Worm (Caenorhabditis elegans) whole organism, L4 larva: ENCODE measurements around the gene ndub-6.
A peak's percentile ranks its signal among the peaks of the same experiment; 100 is the strongest.

Experiments used
- F10B5.3 ChIP-seq: sonication (generic microtip); optimal IDR thresholded peaks from 2 replicates; lab custom pipeline; 2016; ENCODE audit warnings: mild to moderate bottlenecking, missing genetic modification characterization, missing compliant biosample characterization
- T26A8.4 ChIP-seq: fragments of 200-800 bp; sonication (Bioruptor generic); IDR thresholded peaks from 2 replicates; pipeline ENCODE4 v1.3.6; 2022; ENCODE audit warnings: missing genetic modification characterization, missing compliant biosample characterization
- Y75B8A.6 ChIP-seq: fragments of 200-800 bp; sonication (Bioruptor generic); IDR thresholded peaks from 2 replicates; pipeline ENCODE4 v1.3.6; 2022; ENCODE audit warnings: missing genetic modification reagents, missing genetic modification characterization, missing compliant biosample characterization
- aha-1 ChIP-seq: fragments of 150-350 bp; peaks from one replicate; lab custom pipeline; 2014; ENCODE audit warnings: missing biosample characterization, missing genetic modification characterization
- arid-1 ChIP-seq: fragments of 200-800 bp; sonication (Bioruptor generic); conservative IDR thresholded peaks from 2 replicates; pipeline ENCODE4 v1.3.6; 2022; ENCODE audit warnings: missing genetic modification reagents, missing genetic modification characterization, missing compliant biosample characterization
- attf-4 ChIP-seq: sonication (generic microtip); optimal IDR thresholded peaks from 3 replicates; lab custom pipeline; 2017; ENCODE audit warnings: missing biosample characterization, missing genetic modification characterization
- ceh-28 ChIP-seq: fragments of 150-350 bp; optimal IDR thresholded peaks from 2 replicates; lab custom pipeline; 2014; ENCODE audit warnings: missing biosample characterization, missing genetic modification reagents, missing genetic modification characterization
- ctbp-1 ChIP-seq: fragments of 200-800 bp; sonication (Bioruptor generic); IDR thresholded peaks from 2 replicates; pipeline ENCODE4 v1.3.6; 2022; ENCODE audit warnings: missing genetic modification reagents, missing genetic modification characterization, missing compliant biosample characterization
- daf-16 ChIP-seq, 3 experiments: sonication (generic microtip); optimal IDR thresholded peaks; 2 replicates each; lab custom pipeline; 2016 to 2017; ENCODE audit warnings: missing genetic modification characterization in 3 of 3, missing genetic modification reagents in 3 of 3, mild to moderate bottlenecking in 2 of 3, missing compliant biosample characterization in 2 of 3, missing biosample characterization in 1 of 3, moderate library complexity in 1 of 3
- dmd-6 ChIP-seq: fragments of 200-800 bp; sonication (Bioruptor generic); IDR thresholded peaks from 2 replicates; pipeline ENCODE4 v1.3.6; 2022; ENCODE audit warnings: missing genetic modification reagents, missing genetic modification characterization, missing compliant biosample characterization
- dve-1 ChIP-seq: sonication (generic microtip); optimal IDR thresholded peaks from 2 replicates; lab custom pipeline; 2017; ENCODE audit warnings: antibody characterized with exemption, mild to moderate bottlenecking, missing genetic modification characterization, missing compliant biosample characterization; ENCODE audit not compliant: insufficient read depth
- hlh-11 ChIP-seq: fragments of 200-800 bp; sonication (Bioruptor generic); optimal IDR thresholded peaks from 2 replicates; lab custom pipeline; 2018; ENCODE audit warnings: mild to moderate bottlenecking, missing genetic modification characterization, missing compliant biosample characterization
- hlh-30 ChIP-seq: sonication (generic microtip); optimal IDR thresholded peaks from 2 replicates; lab custom pipeline; 2017; ENCODE audit warnings: antibody characterized with exemption, mild to moderate bottlenecking, missing genetic modification characterization, missing compliant biosample characterization; ENCODE audit not compliant: insufficient read depth
- lin-15B ChIP-seq: fragments of 150-350 bp; sonication (generic microtip); optimal IDR thresholded peaks from 3 replicates; lab custom pipeline; 2014; ENCODE audit warnings: missing biosample characterization, missing genetic modification characterization
- lsy-2 ChIP-seq, 2 experiments: fragments of 150-350 bp in 1 of 2; sonication (generic microtip) in 1 of 2; optimal IDR thresholded peaks; 2 replicates each; lab custom pipeline; 2014 to 2017; ENCODE audit warnings: missing biosample characterization in 2 of 2, missing genetic modification characterization in 2 of 2
- mdl-1 ChIP-seq, 2 experiments: fragments of 150-350 bp in 1 of 2; sonication (generic microtip) in 1 of 2; optimal IDR thresholded peaks; 2 replicates each; lab custom pipeline; 2014 to 2017; ENCODE audit warnings: missing biosample characterization in 2 of 2, missing genetic modification characterization in 2 of 2
- mes-2 ChIP-seq: sonication (generic microtip); optimal IDR thresholded peaks from 2 replicates; lab custom pipeline; 2016; ENCODE audit warnings: missing genotype, mild to moderate bottlenecking, missing genetic modification characterization, missing compliant biosample characterization; ENCODE audit not compliant: poor library complexity, severe bottlenecking
- nhr-10 ChIP-seq: fragments of 150-350 bp; optimal IDR thresholded peaks from 2 replicates; lab custom pipeline; 2014; ENCODE audit warnings: missing biosample characterization, missing genetic modification characterization
- nhr-111 ChIP-seq: fragments of 200-800 bp; sonication (Bioruptor generic); optimal IDR thresholded peaks from 2 replicates; lab custom pipeline; 2018; ENCODE audit warnings: mild to moderate bottlenecking, missing genetic modification characterization, missing compliant biosample characterization
- nhr-48 ChIP-seq: sonication (generic microtip); optimal IDR thresholded peaks from 2 replicates; lab custom pipeline; 2016; ENCODE audit warnings: mild to moderate bottlenecking, missing genetic modification characterization, missing compliant biosample characterization
- pha-4 ChIP-seq, 2 experiments: fragments of 150-350 bp in 1 of 2; fragments of 200-800 bp in 1 of 2; sonication (Bioruptor generic) in 1 of 2; IDR thresholded peaks in 1 of 2; optimal IDR thresholded peaks in 1 of 2; 2 replicates each; pipeline versions ENCODE4 v1.3.6 to Lab custom; 2014 to 2022; ENCODE audit warnings: missing genetic modification characterization in 2 of 2, missing genetic modification reagents in 2 of 2, missing biosample characterization in 1 of 2, missing compliant biosample characterization in 1 of 2
- pqm-1 ChIP-seq: sonication (generic microtip); optimal IDR thresholded peaks from 2 replicates; lab custom pipeline; 2017; ENCODE audit warnings: missing biosample characterization, missing genetic modification characterization
- skn-1 ChIP-seq: fragments of 150-350 bp; optimal IDR thresholded peaks from 2 replicates; lab custom pipeline; 2014; ENCODE audit warnings: missing biosample characterization, missing genetic modification characterization
- snpc-1.2 ChIP-seq: fragments of 200-800 bp; sonication (Bioruptor generic); IDR thresholded peaks from 2 replicates; pipeline ENCODE4 v1.3.6; 2022; ENCODE audit warnings: missing genetic modification reagents, missing genetic modification characterization, missing compliant biosample characterization
- tag-97 ChIP-seq: fragments of 200-800 bp; sonication (Bioruptor generic); IDR thresholded peaks from 2 replicates; pipeline ENCODE4 v1.3.6; 2022; ENCODE audit warnings: missing genetic modification characterization, missing compliant biosample characterization
- tra-1 ChIP-seq: fragments of 200-800 bp; sonication (Bioruptor generic); IDR thresholded peaks from 2 replicates; pipeline ENCODE4 v1.3.6; 2022; ENCODE audit warnings: missing genetic modification reagents, missing genetic modification characterization, missing compliant biosample characterization
- unc-130 ChIP-seq: sonication (generic microtip); optimal IDR thresholded peaks from 2 replicates; lab custom pipeline; 2016; ENCODE audit warnings: missing genetic modification reagents, missing genetic modification characterization, missing compliant biosample characterization
- unc-62 ChIP-seq, 3 experiments: fragments of 150-350 bp in 1 of 3; sonication (generic microtip); optimal IDR thresholded peaks in 2 of 3; peaks in 1 of 3; 1 replicate in 1 of 3; 2 replicates in 2 of 3; lab custom pipeline; 2014 to 2017; ENCODE audit warnings: missing biosample characterization in 3 of 3, missing genetic modification characterization in 3 of 3, missing genetic modification reagents in 3 of 3, missing genotype in 1 of 3
- zip-11 ChIP-seq: fragments of 200-800 bp; sonication (Bioruptor generic); IDR thresholded peaks from 2 replicates; pipeline ENCODE4 v1.3.6; 2022; ENCODE audit warnings: missing genetic modification characterization, missing compliant biosample characterization
- ztf-7 ChIP-seq: fragments of 150-350 bp; optimal IDR thresholded peaks from 2 replicates; lab custom pipeline; 2014; ENCODE audit warnings: missing biosample characterization, missing genetic modification characterization

Gene ndub-6

ce11 chrIV:11656144-11656780, 4.1 kb downstream of the ndub-6 start, which contains the start of gene ZK809.5:
TSS of gene ZK809.5 (plus strand) at chrIV:11656730.
- TF ChIP-seq ctbp-1 (GFP tag; lab: Robert Waterston, UW), result no peak
- TF ChIP-seq lsy-2 (tag; optimal IDR thresholded peaks at IDR 0.05; lab: Kevin White, UChicago), result peak in 1 of 2 experiments; percentile 20
- TF ChIP-seq daf-16 (GFP tag; optimal IDR thresholded peaks at IDR 0.05; lab: Kevin White, UChicago), result no peak
- TF ChIP-seq daf-16 (tag; optimal IDR thresholded peaks at IDR 0.05; lab: Kevin White, UChicago), result no peak
- TF ChIP-seq T26A8.4 (GFP tag; lab: Robert Waterston, UW), result no peak
- TF ChIP-seq aha-1 (tag; lab: Kevin White, UChicago), result peak; percentile 46
- TF ChIP-seq tag-97 (GFP tag; lab: Robert Waterston, UW), result no peak
- TF ChIP-seq arid-1 (GFP tag; lab: Robert Waterston, UW), result no peak
- TF ChIP-seq mes-2 (tag; lab: Kevin White, UChicago), result peak; percentile 54
- TF ChIP-seq hlh-11, result no peak
- no peak for TF ChIP-seq pqm-1 (tag; lab: Kevin White, UChicago)

ce11 chrIV:11659794-11660312, 7.7 kb downstream of the ndub-6 start, which contains the start of gene ZK792.1:
TSS of gene ZK792.1 (plus strand) at chrIV:11659844.
- TF ChIP-seq Y75B8A.6 (no peak), aha-1 (tag; lab: Kevin White, UChicago) (peak; percentile 49)

ce11 chrIV:11665010-11665409, 12.8 kb downstream of the ndub-6 start, which contains the start of gene ZK809.9:
TSS of gene ZK809.9 (plus strand) at chrIV:11665310.
- TF ChIP-seq attf-4 (tag; lab: Kevin White, UChicago), result no peak
- TF ChIP-seq hlh-11, result no peak
- TF ChIP-seq dmd-6, result no peak
- no peak for TF ChIP-seq zip-11 (GFP tag; lab: Robert Waterston, UW)
- no peak for TF ChIP-seq lin-15B (tag; lab: Kevin White, UChicago)
- TF ChIP-seq nhr-10, result no peak
- no peak for TF ChIP-seq skn-1 (tag; lab: Kevin White, UChicago)
- no peak for TF ChIP-seq dve-1
- TF ChIP-seq pqm-1 (tag; lab: Kevin White, UChicago), result no peak
- no peak for TF ChIP-seq unc-130 (GFP tag; lab: Kevin White, UChicago)
- TF ChIP-seq pha-4 (GFP tag; IDR thresholded peaks at IDR 0.05; lab: Robert Waterston, UW), result no peak
- TF ChIP-seq pha-4 (tag; optimal IDR thresholded peaks at IDR 0.05; lab: Kevin White, UChicago), result no peak
- TF ChIP-seq tra-1, result no peak
- TF ChIP-seq hlh-30 (tag; lab: Kevin White, UChicago), result no peak
- no peak for TF ChIP-seq mdl-1 (tag; optimal IDR thresholded peaks at IDR 0.05; lab: Kevin White, UChicago)
- TF ChIP-seq snpc-1.2 (GFP tag; lab: Robert Waterston, UW), result no peak
- TF ChIP-seq F10B5.3 (tag; lab: Kevin White, UChicago), result no peak
- TF ChIP-seq ceh-28 (tag; lab: Kevin White, UChicago), result no peak
- TF ChIP-seq nhr-48 (tag; lab: Kevin White, UChicago), result no peak
- TF ChIP-seq ztf-7 (tag; lab: Kevin White, UChicago), result no peak
- no peak for TF ChIP-seq mes-2 (tag; lab: Kevin White, UChicago)

ce11 chrIV:11668001-11668400, 15.8 kb downstream of the ndub-6 start, which contains the start of gene atg-4.2:
TSS of gene atg-4.2 (plus strand) at chrIV:11668024.
- TF ChIP-seq nhr-111 (no peak), unc-62 (GFP tag; optimal IDR thresholded peaks at IDR 0.05 in 1 of 2; lab: Kevin White, UChicago) (peak in 1 of 2 experiments; percentile 93), unc-62 (tag; optimal IDR thresholded peaks at IDR 0.05; lab: Kevin White, UChicago) (no peak)
- TF ChIP-seq, all 104 proteins: peak for 1
